Fruit fly (Drosophila melanogaster) whole organism, pupa: ENCODE data around the gene emb.

Experiments used
- CG4496 ChIP-seq: fragments of 200-800 bp; sonication (Bioruptor generic); IDR thresholded peaks from 3 replicates; pipeline ENCODE4 v1.3.6; 2022; ENCODE audit warnings: missing biosample characterization, missing genetic modification characterization
- CG8159 ChIP-seq: fragments of 200-800 bp; sonication (Bioruptor generic); optimal IDR thresholded peaks from 3 replicates; lab custom pipeline; 2018; ENCODE audit warnings: missing biosample characterization, mild to moderate bottlenecking, missing genetic modification characterization, moderate library complexity
- Snoo ChIP-seq: fragments of 200-800 bp; sonication (Bioruptor generic); optimal IDR thresholded peaks from 3 replicates; lab custom pipeline; 2017; ENCODE audit warnings: missing biosample characterization, mild to moderate bottlenecking, missing genetic modification characterization, inconsistent platforms
- fd96Ca ChIP-seq: fragments of 200-800 bp; sonication (Bioruptor generic); IDR thresholded peaks from 3 replicates; pipeline ENCODE4 v1.3.6; 2022; ENCODE audit warnings: missing biosample characterization, missing genetic modification characterization

DNA sequence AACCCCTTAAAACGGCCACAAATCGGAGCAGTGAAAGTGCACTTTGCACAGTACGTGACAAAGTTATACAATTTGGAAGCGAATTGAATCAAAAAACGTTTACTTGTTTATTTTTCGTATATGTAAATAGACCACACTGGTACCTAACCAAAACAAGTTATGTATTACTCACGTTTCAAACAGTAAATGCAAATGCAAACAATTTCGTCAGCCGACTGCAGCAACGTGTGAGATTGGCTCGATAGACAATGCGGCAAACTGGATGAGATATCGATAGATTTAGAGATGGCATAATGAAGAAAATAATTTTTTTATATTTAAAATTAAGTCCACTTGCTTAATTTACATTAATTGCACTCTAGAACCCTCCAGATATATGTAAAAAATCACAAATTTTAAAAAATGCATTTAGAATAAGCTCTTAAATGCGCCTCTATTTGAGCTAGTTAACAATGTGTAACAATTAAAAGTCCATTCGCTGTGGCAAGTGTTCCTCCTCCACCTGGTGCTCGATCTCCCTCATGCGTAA, 21.8 kb upstream of the emb start, which contains the start of gene AlaRS:
- TF ChIP-seq fd96Ca (GFP tag; lab: Robert Waterston, UW) (no peak), Snoo (tag; lab: Kevin White, UChicago) (peak; percentile 21), CG8159 (tag; lab: Kevin White, UChicago) (peak; percentile 36), CG4496 (GFP tag; lab: Robert Waterston, UW) (no peak)
